Fruit fly (Drosophila melanogaster): ENCODE data around the gene nmdyn-D7.

DNA sequence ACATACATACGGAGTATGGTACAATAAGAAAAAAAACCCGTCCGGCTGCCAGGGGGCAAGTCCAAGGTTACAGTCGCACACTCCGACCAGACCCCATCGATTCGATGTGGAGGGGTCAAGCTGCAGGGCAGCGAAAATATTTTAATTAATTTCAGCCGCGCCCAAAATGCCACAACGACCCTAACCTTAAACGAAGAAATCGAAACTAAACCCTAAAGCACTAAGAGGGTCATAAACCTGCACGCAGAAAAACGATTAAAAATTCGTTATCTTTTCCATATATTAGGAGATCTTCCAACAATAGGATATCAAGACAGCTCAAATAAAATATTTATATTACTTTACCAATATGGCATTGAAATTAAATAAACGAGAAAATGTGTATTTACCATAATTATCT is 22.2 kb downstream of the nmdyn-D7 start:
- TF ChIP-seq CG8478 (optimal IDR thresholded peaks at IDR 0.05) (no peak), CTCF (optimal IDR thresholded peaks at IDR 0.05) (no peak)
